Worm (Caenorhabditis elegans): Measurements from ENCODE around the gene C54H2.4.

C54H2.4 gene

DNA sequence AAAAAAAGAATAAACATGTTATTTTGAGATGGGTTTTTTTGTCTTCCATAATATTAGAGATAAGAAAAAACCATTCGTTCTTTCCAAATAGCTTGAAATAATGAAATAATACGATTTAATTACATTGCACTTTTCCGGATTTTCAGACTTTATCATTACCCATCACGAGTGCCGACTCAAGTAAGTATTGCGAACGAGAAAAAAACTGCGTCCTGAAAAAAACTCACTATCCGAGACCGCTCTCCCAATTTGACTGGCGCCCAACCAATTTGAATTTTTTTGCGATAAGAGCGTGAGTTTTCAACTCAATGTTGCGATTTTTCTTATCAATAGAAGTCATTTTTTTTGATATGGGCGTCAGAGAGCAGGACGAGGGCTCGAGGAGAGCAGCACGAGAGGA is 42.5 kb upstream of the C54H2.4 start:
- TF ChIP-seq lin-32 (GFP tag; optimal IDR thresholded peaks at IDR 0.05) (no peak), sptf-1 (tag; optimal IDR thresholded peaks at IDR 0.05) (no peak), pha-4 (tag; optimal IDR thresholded peaks at IDR 0.05) (no peak), elt-3 (tag; optimal IDR thresholded peaks at IDR 0.05) (no peak), nhr-76 (tag; optimal IDR thresholded peaks at IDR 0.05) (no peak), zip-8 (tag; optimal IDR thresholded peaks at IDR 0.05) (no peak), lin-13 (tag; optimal IDR thresholded peaks at IDR 0.05) (no peak), drap-1 (GFP tag; optimal IDR thresholded peaks at IDR 0.05) (no peak)

DNA sequence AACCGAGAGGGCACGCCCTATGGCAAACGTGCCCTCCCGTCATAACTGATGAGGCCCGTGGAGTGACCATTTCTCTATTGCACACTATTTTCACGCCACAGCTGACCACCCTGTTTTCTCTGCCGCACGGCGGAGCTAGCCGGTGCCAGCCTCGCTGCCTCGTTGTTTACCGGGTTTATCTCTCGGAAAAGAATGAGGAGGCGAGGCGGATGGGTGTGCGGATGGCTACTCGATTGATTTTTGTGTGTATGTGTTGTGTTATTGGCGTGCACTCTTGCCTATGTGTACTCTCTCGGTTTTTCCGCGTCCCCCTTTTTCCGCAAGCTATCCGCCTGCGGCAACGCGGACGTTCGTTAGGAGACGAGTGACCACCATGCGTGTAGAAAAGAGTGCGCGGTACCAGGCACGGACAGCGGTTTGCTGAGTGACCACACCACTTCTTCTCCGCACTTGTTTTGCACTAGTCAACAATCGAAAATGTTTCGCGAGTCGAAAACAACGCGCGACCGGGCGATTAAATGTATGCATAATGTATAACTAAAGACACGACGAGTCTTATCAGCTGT is 41.5 kb upstream of the C54H2.4 start:
- TF ChIP-seq elt-1 (tag; optimal IDR thresholded peaks at IDR 0.05; ENCODE audit: borderline replicate concordance, insufficient read depth) (peak; percentile 6), mab-5 (tag; optimal IDR thresholded peaks at IDR 0.05) (peak; percentile 59), unc-39 (tag; optimal IDR thresholded peaks at IDR 0.05) (peak; percentile 28), ces-1 (GFP tag; optimal IDR thresholded peaks at IDR 0.05) (peak; percentile 72), M03D4.4 (tag; optimal IDR thresholded peaks at IDR 0.05) (peak; percentile 86), hlh-1 (tag; optimal IDR thresholded peaks at IDR 0.05) (peak; percentile 96), ceh-39 (tag; optimal IDR thresholded peaks at IDR 0.05) (peak; percentile 48), ceh-43 (GFP tag; optimal IDR thresholded peaks at IDR 0.05) (peak; percentile 21), mls-2 (tag; optimal IDR thresholded peaks at IDR 0.05) (peak; percentile 96), ztf-11 (tag; optimal IDR thresholded peaks at IDR 0.05) (peak; percentile 88), lin-13 (tag; optimal IDR thresholded peaks at IDR 0.05) (peak; percentile 73), blmp-1 (tag; optimal IDR thresholded peaks at IDR 0.05) (no peak), nhr-76 (tag; optimal IDR thresholded peaks at IDR 0.05) (no peak), pha-4 (tag; optimal IDR thresholded peaks at IDR 0.05) (peak; percentile 91), drap-1 (GFP tag; optimal IDR thresholded peaks at IDR 0.05) (peak; percentile 88), snpc-4 (tag; optimal IDR thresholded peaks at IDR 0.05) (no peak), unc-120 (tag; optimal IDR thresholded peaks at IDR 0.05; ENCODE audit: poor library complexity, severe bottlenecking) (peak; percentile 96), mep-1 (tag; optimal IDR thresholded peaks at IDR 0.05) (peak; percentile 80), unc-62 (GFP tag; optimal IDR thresholded peaks at IDR 0.05) (peak; percentile 85), tbx-8 (GFP tag; optimal IDR thresholded peaks at IDR 0.05) (peak; percentile 60), nhr-28 (tag; optimal IDR thresholded peaks at IDR 0.05) (no peak), ham-2 (GFP tag; optimal IDR thresholded peaks at IDR 0.05) (peak; percentile 100), lin-32 (GFP tag; optimal IDR thresholded peaks at IDR 0.05) (peak; percentile 60), zip-8 (tag; optimal IDR thresholded peaks at IDR 0.05) (no peak), nhr-237 (tag; optimal IDR thresholded peaks at IDR 0.05) (peak; percentile 50), lsy-2 (tag; optimal IDR thresholded peaks at IDR 0.05) (peak; percentile 56), elt-3 (tag; optimal IDR thresholded peaks at IDR 0.05) (peak; percentile 13), bed-3 (GFP tag; optimal IDR thresholded peaks at IDR 0.05) (peak; percentile 48), sptf-1 (tag; optimal IDR thresholded peaks at IDR 0.05) (peak; percentile 90), ceh-83 (GFP tag; optimal IDR thresholded peaks at IDR 0.05) (peak; percentile 69), nhr-2 (tag; optimal IDR thresholded peaks at IDR 0.05) (peak; percentile 61), flh-1 (GFP tag; optimal IDR thresholded peaks at IDR 0.05) (peak; percentile 68), sem-2 (GFP tag; optimal IDR thresholded peaks at IDR 0.05) (peak; percentile 43), cnd-1 (tag; optimal IDR thresholded peaks at IDR 0.05) (peak; percentile 87), nhr-12 (tag; optimal IDR thresholded peaks at IDR 0.05) (peak; percentile 62)

DNA sequence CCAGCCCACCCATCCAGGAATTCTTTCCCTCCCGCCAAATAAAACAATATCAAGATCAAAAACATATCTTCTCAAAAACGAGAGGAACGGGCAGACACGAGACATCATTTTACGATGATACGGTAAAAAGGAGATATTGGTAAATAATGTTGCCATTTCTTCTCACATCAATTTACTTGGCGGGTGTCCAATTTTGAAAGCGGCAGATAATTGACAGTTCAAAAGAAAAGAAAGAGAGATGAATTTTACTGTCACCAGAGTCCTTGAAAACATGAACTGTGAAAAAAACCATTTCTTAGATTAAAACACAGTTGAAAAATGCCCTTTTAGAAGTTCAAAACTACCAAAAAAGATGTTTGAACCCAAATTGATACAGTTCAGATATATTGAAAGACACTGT is 40.1 kb upstream of the C54H2.4 start:
- peak; percentile 15 for TF ChIP-seq unc-62 (GFP tag; optimal IDR thresholded peaks at IDR 0.05)
- TF ChIP-seq tbx-8 (GFP tag; optimal IDR thresholded peaks at IDR 0.05) = no peak
- no peak for TF ChIP-seq ham-2 (GFP tag; optimal IDR thresholded peaks at IDR 0.05)
- no peak for TF ChIP-seq bed-3 (GFP tag; optimal IDR thresholded peaks at IDR 0.05)
- TF ChIP-seq M03D4.4 (tag; optimal IDR thresholded peaks at IDR 0.05) = no peak
- TF ChIP-seq snpc-4 (tag; optimal IDR thresholded peaks at IDR 0.05) = no peak
- no peak for TF ChIP-seq nhr-28 (tag; optimal IDR thresholded peaks at IDR 0.05)

Data from whole organism, mixed stage, embryonic.